Worm (Caenorhabditis elegans) whole organism, L4 larva: Measurements from ENCODE around the gene C05C10.8.
A peak's percentile ranks its signal among the peaks of the same experiment; 100 is the strongest.

ENCODE experiments used
- aha-1 ChIP-seq: fragments of 150-350 bp; peaks from one replicate; lab custom pipeline; 2014; ENCODE audit warnings: missing biosample characterization, missing genetic modification characterization
- ceh-82 ChIP-seq: sonication (generic microtip); optimal IDR thresholded peaks from 2 replicates; lab custom pipeline; 2017; ENCODE audit warnings: missing biosample characterization, missing genetic modification characterization
- dpl-1 ChIP-seq: fragments of 150-350 bp; optimal IDR thresholded peaks from 2 replicates; lab custom pipeline; 2014; ENCODE audit warnings: missing biosample characterization, missing genetic modification reagents, missing genetic modification characterization
- dve-1 ChIP-seq: sonication (generic microtip); optimal IDR thresholded peaks from 2 replicates; lab custom pipeline; 2017; ENCODE audit warnings: antibody characterized with exemption, mild to moderate bottlenecking, missing genetic modification characterization, missing compliant biosample characterization; ENCODE audit not compliant: insufficient read depth
- lir-3 ChIP-seq: sonication (generic microtip); optimal IDR thresholded peaks from 2 replicates; lab custom pipeline; 2016; ENCODE audit warnings: mild to moderate bottlenecking, missing genetic modification characterization, missing compliant biosample characterization
- mxl-3 ChIP-seq: fragments of 200-800 bp; sonication (Bioruptor generic); optimal IDR thresholded peaks from 2 replicates; lab custom pipeline; 2018; ENCODE audit warnings: mild to moderate bottlenecking, missing genetic modification characterization, missing compliant biosample characterization
- nhr-111 ChIP-seq: fragments of 200-800 bp; sonication (Bioruptor generic); optimal IDR thresholded peaks from 2 replicates; lab custom pipeline; 2018; ENCODE audit warnings: mild to moderate bottlenecking, missing genetic modification characterization, missing compliant biosample characterization
- nhr-6 ChIP-seq: fragments of 150-350 bp; optimal IDR thresholded peaks from 2 replicates; lab custom pipeline; 2014; ENCODE audit warnings: missing biosample characterization, missing genetic modification characterization
- rbr-2 ChIP-seq: sonication (generic microtip); optimal IDR thresholded peaks from 2 replicates; lab custom pipeline; 2016; ENCODE audit warnings: missing genotype, missing genetic modification characterization, missing compliant biosample characterization
- skn-1 ChIP-seq: fragments of 150-350 bp; optimal IDR thresholded peaks from 2 replicates; lab custom pipeline; 2014; ENCODE audit warnings: missing biosample characterization, missing genetic modification characterization
- snpc-4 ChIP-seq: fragments of 150-350 bp; optimal IDR thresholded peaks from 2 replicates; lab custom pipeline; 2014; ENCODE audit warnings: missing biosample characterization, missing genetic modification characterization
- unc-130 ChIP-seq: sonication (generic microtip); optimal IDR thresholded peaks from 2 replicates; lab custom pipeline; 2016; ENCODE audit warnings: missing genetic modification reagents, missing genetic modification characterization, missing compliant biosample characterization
- unc-62 ChIP-seq, 3 experiments: fragments of 150-350 bp in 1 of 3; sonication (generic microtip); optimal IDR thresholded peaks in 2 of 3; peaks in 1 of 3; 1 replicate in 1 of 3; 2 replicates in 2 of 3; lab custom pipeline; 2014 to 2017; ENCODE audit warnings: missing biosample characterization in 3 of 3, missing genetic modification characterization in 3 of 3, missing genetic modification reagents in 3 of 3, missing genotype in 1 of 3
- ztf-11 ChIP-seq: fragments of 150-350 bp; optimal IDR thresholded peaks from 2 replicates; lab custom pipeline; 2014; ENCODE audit warnings: missing biosample characterization, missing genetic modification characterization

ce11 chrII:9898744-9899143 lies 19.1 kb downstream of the C05C10.8 start:
- TF ChIP-seq ztf-11 (tag; lab: Kevin White, UChicago) (no peak), dpl-1 (no peak), unc-62 (GFP tag; optimal IDR thresholded peaks at IDR 0.05 in 1 of 2; lab: Kevin White, UChicago) (no peak), unc-62 (tag; optimal IDR thresholded peaks at IDR 0.05; lab: Kevin White, UChicago) (no peak), lir-3 (tag; lab: Kevin White, UChicago) (no peak), rbr-2 (tag; lab: Kevin White, UChicago) (no peak), nhr-111 (no peak), dve-1 (tag; lab: Kevin White, UChicago) (no peak), snpc-4 (tag; lab: Kevin White, UChicago) (no peak), unc-130 (no peak), aha-1 (peak; percentile 91), nhr-6 (tag; lab: Kevin White, UChicago) (no peak), ceh-82 (tag; lab: Kevin White, UChicago) (no peak), mxl-3 (no peak), skn-1 (no peak)
